Worm (Caenorhabditis elegans) whole organism, midembryonic: Measurements from ENCODE around the gene F34D10.4.

Source experiments
- T22C8.4 ChIP-seq: fragments of 200-800 bp; sonication (Bioruptor generic); IDR thresholded peaks from 2 replicates; pipeline ENCODE4 v1.3.6; 2022; ENCODE audit warnings: missing genetic modification characterization, missing compliant biosample characterization
- cog-1 ChIP-seq: sonication (generic microtip); optimal IDR thresholded peaks from 2 replicates; lab custom pipeline; 2016; ENCODE audit warnings: missing genetic modification characterization, missing compliant biosample characterization
- flt-1 ChIP-seq: fragments of 200-800 bp; sonication (Bioruptor generic); IDR thresholded peaks from 2 replicates; pipeline ENCODE4 v1.3.6; 2022; ENCODE audit warnings: missing genetic modification characterization, missing compliant biosample characterization
- klf-2 ChIP-seq: fragments of 200-800 bp; sonication (Bioruptor generic); conservative IDR thresholded peaks from 2 replicates; pipeline ENCODE4 v1.3.6; 2022; ENCODE audit warnings: missing genetic modification reagents, missing genetic modification characterization, missing compliant biosample characterization
- med-1 ChIP-seq: sonication (generic microtip); optimal IDR thresholded peaks from 2 replicates; lab custom pipeline; 2017; ENCODE audit warnings: missing genetic modification characterization, mild to moderate bottlenecking, missing compliant biosample characterization, antibody characterized with exemption, missing genetic modification reagents; ENCODE audit not compliant: insufficient read depth
- ref-1 ChIP-seq: fragments of 200-800 bp; sonication (Bioruptor generic); conservative IDR thresholded peaks from 2 replicates; pipeline ENCODE4 v1.3.6; 2022; ENCODE audit warnings: missing genetic modification reagents, missing genetic modification characterization, missing compliant biosample characterization
- tab-1 ChIP-seq: fragments of 200-800 bp; sonication (Bioruptor generic); IDR thresholded peaks from 2 replicates; pipeline ENCODE4 v1.3.6; 2022; ENCODE audit warnings: missing genetic modification characterization, missing compliant biosample characterization
- ztf-23 ChIP-seq: fragments of 200-800 bp; sonication (Bioruptor generic); IDR thresholded peaks from 2 replicates; pipeline ENCODE4 v1.3.6; 2022; ENCODE audit warnings: missing genetic modification reagents, missing genetic modification characterization, missing compliant biosample characterization
- ztf-29 ChIP-seq: fragments of 200-800 bp; sonication (Bioruptor generic); IDR thresholded peaks from 2 replicates; pipeline ENCODE4 v1.3.6; 2022; ENCODE audit warnings: missing genetic modification reagents, missing genetic modification characterization, missing compliant biosample characterization

F34D10.4 gene

ce11 chrIII:3734007-3734406, 2.4 kb upstream of the F34D10.4 start, which contains the start of gene F34D10.3:
Gene F34D10.3, plus strand, starts transcription at chrIII:3734255.
- no peak for TF ChIP-seq flt-1 (GFP tag; lab: Robert Waterston, UW)

DNA sequence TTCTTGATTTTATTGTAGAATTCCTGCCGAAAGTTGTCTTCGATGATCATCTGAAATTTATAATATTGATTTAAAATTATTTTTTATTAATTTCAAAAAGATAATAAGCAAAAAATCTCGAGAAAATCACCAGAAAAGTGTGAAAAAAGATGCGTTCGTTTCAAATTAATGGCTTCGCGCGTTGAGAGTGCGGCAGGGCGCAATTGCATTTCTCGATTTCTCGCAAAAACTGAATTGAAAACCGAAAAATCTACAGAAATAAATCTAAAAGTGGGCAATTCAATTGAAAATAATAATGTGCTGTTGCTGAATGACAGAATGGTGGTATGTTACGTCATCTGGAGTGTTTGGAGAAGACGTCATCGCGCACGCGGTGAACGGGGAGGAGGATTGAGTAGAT, 1.4 kb upstream of the F34D10.4 start, which contains the start of gene evl-18:
evl-18 (minus strand) TSS at position 50 of the 400 bp plus-strand sequence.
- no peak for TF ChIP-seq flt-1 (GFP tag; lab: Robert Waterston, UW)
- no peak for TF ChIP-seq ztf-23
- no peak for TF ChIP-seq klf-2 (GFP tag; lab: Robert Waterston, UW)
- no peak for TF ChIP-seq tab-1
- TF ChIP-seq cog-1 (tag; lab: Kevin White, UChicago) = no peak
- no peak for TF ChIP-seq ref-1

- TF ChIP-seq ztf-23 (no peak), T22C8.4 (no peak)
Observed at ce11 chrIII:3735509-3736255, 720 bp upstream of the F34D10.4 start.

- TF ChIP-seq med-1 (GFP tag; lab: Kevin White, UChicago) (no peak), ztf-29 (GFP tag; lab: Robert Waterston, UW) (no peak), T22C8.4 (no peak), flt-1 (GFP tag; lab: Robert Waterston, UW) (no peak), ref-1 (no peak), tab-1 (no peak), ztf-23 (no peak), cog-1 (tag; lab: Kevin White, UChicago) (no peak), klf-2 (GFP tag; lab: Robert Waterston, UW) (no peak)
Observed at ce11 chrIII:3737742-3738141, 1.3 kb downstream of the F34D10.4 start.

ce11 chrIII:3738331-3738730, 1.9 kb downstream of the F34D10.4 start:
- TF ChIP-seq ref-1 (no peak), ztf-23 (no peak), klf-2 (GFP tag; lab: Robert Waterston, UW) (no peak), ztf-29 (GFP tag; lab: Robert Waterston, UW) (no peak), cog-1 (tag; lab: Kevin White, UChicago) (no peak), flt-1 (GFP tag; lab: Robert Waterston, UW) (no peak), tab-1 (no peak), T22C8.4 (no peak), med-1 (GFP tag; lab: Kevin White, UChicago) (no peak)

DNA sequence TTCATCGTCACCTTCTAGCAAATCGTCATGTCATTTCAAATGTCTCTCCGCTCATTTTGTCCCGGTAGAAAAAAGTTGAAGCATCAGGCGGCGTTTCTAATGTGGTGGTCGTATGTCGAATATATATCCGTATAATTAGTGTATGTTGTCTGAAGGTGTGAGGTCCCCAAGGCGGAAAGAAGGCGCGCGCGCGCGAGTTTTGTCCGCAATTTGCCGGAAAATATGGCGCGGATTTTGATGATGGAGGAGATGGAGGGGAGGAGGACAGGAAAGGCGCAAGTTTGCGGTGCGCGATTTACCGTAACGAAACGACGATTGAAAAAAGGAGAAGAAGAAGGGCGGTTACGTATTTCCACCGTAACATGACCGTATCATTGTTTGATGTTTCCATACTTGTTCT, 5.7 kb downstream of the F34D10.4 start:
- TF ChIP-seq T22C8.4 = no peak
- no peak for TF ChIP-seq ztf-29 (GFP tag; lab: Robert Waterston, UW)
- TF ChIP-seq ztf-23 = no peak
- TF ChIP-seq cog-1 (tag; lab: Kevin White, UChicago) = no peak
- TF ChIP-seq klf-2 (GFP tag; lab: Robert Waterston, UW) = no peak

- TF ChIP-seq ref-1 (no peak), klf-2 (GFP tag; lab: Robert Waterston, UW) (no peak), ztf-23 (no peak), ztf-29 (GFP tag; lab: Robert Waterston, UW) (no peak), flt-1 (GFP tag; lab: Robert Waterston, UW) (no peak), tab-1 (no peak)
Observed at ce11 chrIII:3743367-3743766, 7.0 kb downstream of the F34D10.4 start.

ce11 chrIII:3745138-3745537, 8.7 kb downstream of the F34D10.4 start, which contains the start of gene lin-48:
Gene lin-48, plus strand, starts transcription at chrIII:3745438.
- TF ChIP-seq med-1 (GFP tag; lab: Kevin White, UChicago) (no peak), ref-1 (0 out of 2 replicates have a peak, but pooled peaks have one; percentile 2)

DNA sequence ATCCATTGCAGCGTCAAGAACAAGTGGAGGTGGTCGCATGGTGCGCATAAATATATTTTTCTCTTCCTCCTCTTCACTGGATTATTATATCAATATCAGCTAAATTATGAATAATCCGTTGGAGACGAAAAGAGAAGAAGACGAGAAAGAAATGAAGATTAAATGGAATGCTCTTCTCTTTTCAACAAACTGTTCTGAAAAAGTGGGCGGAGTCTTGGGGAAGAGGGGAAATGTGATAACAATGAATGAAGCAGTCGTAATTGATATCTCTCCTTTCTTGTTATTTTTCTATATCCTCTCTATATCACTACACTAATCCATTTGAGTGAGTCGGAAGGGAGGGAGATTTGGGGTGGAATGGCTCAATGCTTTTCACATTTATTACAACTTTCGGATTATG, 22.9 kb downstream of the F34D10.4 start, which contains the start of gene arcp-1:
arcp-1 (minus strand) TSS at position 101 of the 400 bp plus-strand sequence.
- no peak for TF ChIP-seq klf-2 (GFP tag; lab: Robert Waterston, UW)

- TF ChIP-seq ztf-29 (GFP tag; lab: Robert Waterston, UW) (no peak), flt-1 (GFP tag; lab: Robert Waterston, UW) (no peak), ref-1 (no peak)
Observed at ce11 chrIII:3764043-3764442, 27.6 kb downstream of the F34D10.4 start.

- TF ChIP-seq cog-1 (tag; lab: Kevin White, UChicago) = no peak
- TF ChIP-seq klf-2 (GFP tag; lab: Robert Waterston, UW) = no peak
- TF ChIP-seq ztf-23 = no peak
- TF ChIP-seq ztf-29 (GFP tag; lab: Robert Waterston, UW) = no peak
- no peak for TF ChIP-seq T22C8.4
Observed at ce11 chrIII:3764584-3764983, 28.2 kb downstream of the F34D10.4 start.

ce11 chrIII:3765460-3765859, 29.1 kb downstream of the F34D10.4 start, which contains the start of gene C44F1.1:
Gene C44F1.1, minus strand, starts transcription at chrIII:3765560.
- TF ChIP-seq cog-1 (tag; lab: Kevin White, UChicago) (no peak), ztf-23 (no peak), ref-1 (no peak), ztf-29 (GFP tag; lab: Robert Waterston, UW) (no peak), tab-1 (no peak), med-1 (GFP tag; lab: Kevin White, UChicago) (no peak), T22C8.4 (no peak), klf-2 (GFP tag; lab: Robert Waterston, UW) (no peak), flt-1 (GFP tag; lab: Robert Waterston, UW) (no peak)
